Fruit fly (Drosophila melanogaster): Measurements from ENCODE around the gene Ser6.

DNA sequence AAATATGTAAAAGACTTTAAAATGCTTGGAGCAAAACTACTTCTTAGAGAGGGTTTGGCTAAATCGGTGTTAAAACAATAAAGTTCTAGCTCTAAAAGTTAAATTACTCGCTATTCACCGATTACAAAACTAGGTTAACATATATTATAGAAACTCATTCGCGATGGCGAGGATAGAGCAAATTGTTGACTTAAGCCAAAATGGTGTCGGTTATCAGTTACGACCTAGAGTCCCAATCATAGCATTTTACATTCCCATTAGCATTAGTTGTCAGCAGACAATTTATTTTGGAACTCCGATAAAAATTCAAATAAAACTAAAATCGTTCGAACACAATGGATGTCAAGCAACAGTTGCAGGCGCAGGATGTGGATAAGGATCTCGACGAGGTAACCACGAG, 21.1 kb upstream of the Ser6 start, which contains the start of gene CG11666:
- TF ChIP-seq CG1620 (GFP tag; optimal IDR thresholded peaks at IDR 0.05) (no peak), ovo (GFP tag; optimal IDR thresholded peaks at IDR 0.05) (no peak), Crg-1 (GFP tag; optimal IDR thresholded peaks at IDR 0.05) (no peak), toe (GFP tag; optimal IDR thresholded peaks at IDR 0.05) (no peak), kay (GFP tag; ENCODE audit: borderline replicate concordance) (no peak)

All from whole organism, adult.